Fruit fly (Drosophila melanogaster) whole organism, wandering third instar larva: ENCODE measurements around the gene CG31705.

Source experiments
- Dfd ChIP-seq: fragments of >200 bp; optimal IDR thresholded peaks from 2 replicates; lab custom pipeline; 2017; ENCODE audit warnings: missing biosample characterization, missing genetic modification characterization
- Dif ChIP-seq: fragments of 200-275, 200-300 bp; sonication (Bioruptor generic); optimal IDR thresholded peaks from 2 replicates; lab custom pipeline; 2018; ENCODE audit warnings: missing biosample characterization, missing genetic modification characterization; ENCODE audit not compliant: partially characterized antibody
- Myc ChIP-seq: fragments of >200 bp; optimal IDR thresholded peaks from 2 replicates; lab custom pipeline; 2017
- Rel ChIP-seq, 2 experiments: fragments of 200-800 bp; sonication (Bioruptor generic) in 1 of 2; optimal IDR thresholded peaks; 2 replicates in 1 of 2; 3 replicates in 1 of 2; lab custom pipeline; 2016 to 2019; ENCODE audit warnings: mild to moderate bottlenecking in 2 of 2, missing biosample characterization in 2 of 2, missing genetic modification characterization in 2 of 2, moderate library complexity in 1 of 2
- Vsx2 ChIP-seq: fragments of 200-300, 225-300 bp; sonication (Bioruptor generic); optimal IDR thresholded peaks from 2 replicates; lab custom pipeline; 2018; ENCODE audit warnings: missing biosample characterization, missing genetic modification characterization; ENCODE audit not compliant: partially characterized antibody
- h ChIP-seq: fragments of 200-800 bp; sonication (Bioruptor generic); optimal IDR thresholded peaks from 3 replicates; lab custom pipeline; 2016; ENCODE audit warnings: missing biosample characterization, mild to moderate bottlenecking, missing genetic modification characterization
- pan ChIP-seq: fragments of >200 bp; optimal IDR thresholded peaks from 2 replicates; lab custom pipeline; 2017

- TF ChIP-seq Rel (GFP tag; optimal IDR thresholded peaks at IDR 0.05; lab: Kevin White, UChicago), result no peak
- TF ChIP-seq Rel (tag; optimal IDR thresholded peaks at IDR 0.05; lab: Kevin White, UChicago), result no peak
- TF ChIP-seq h (GFP tag; lab: Kevin White, UChicago), result no peak
- TF ChIP-seq Dif (GFP tag; lab: Kevin White, UChicago), result no peak
- TF ChIP-seq pan (lab: Kevin White, UChicago), result no peak
- no peak for TF ChIP-seq Vsx2
- TF ChIP-seq Myc (lab: Kevin White, UChicago), result no peak
- no peak for TF ChIP-seq Dfd (GFP tag; lab: Kevin White, UChicago)
Observed at dm6 chr2L:11488465-11489037, 39.5 kb downstream of the CG31705 start.
